Worm (Caenorhabditis elegans): Measurements from ENCODE around the gene srh-237.

srh-237 gene

DNA sequence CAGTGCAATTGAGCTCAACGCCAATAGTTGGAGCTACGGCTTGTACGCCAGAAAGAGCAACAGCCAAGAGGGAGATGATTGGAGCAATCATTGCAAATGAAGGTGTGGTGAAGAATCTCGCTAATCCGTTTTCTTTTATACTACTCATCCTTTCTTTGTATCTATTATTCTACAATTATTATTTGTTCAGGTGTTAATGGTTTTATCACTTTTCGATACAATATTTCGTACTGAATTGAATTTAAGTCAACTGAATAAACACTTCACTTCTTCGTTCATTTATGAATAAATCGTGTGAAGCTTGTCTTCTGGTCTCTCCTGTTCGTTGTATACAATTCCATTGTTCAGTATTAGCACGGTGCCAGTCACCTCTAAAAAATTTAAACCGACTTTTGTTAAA is 18.1 kb downstream of the srh-237 start, which contains the start of gene ZK218.11:
Gene ZK218.11, minus strand, starts transcription at position 101 of the 400 bp plus-strand sequence.
- TF ChIP-seq ref-1 (GFP tag; conservative IDR thresholded peaks at IDR 0.05) (no peak), tab-1 (GFP tag; IDR thresholded peaks at IDR 0.05) (no peak), cog-1 (tag; optimal IDR thresholded peaks at IDR 0.05) (no peak)
